Worm (Caenorhabditis elegans): ENCODE measurements around the gene lgc-18.

The lgc-18 gene

ce11 chrX:12125308-12125707 is at the start of gene lgc-18:
lgc-18 (plus strand) TSS chrX:12125608.
- TF ChIP-seq ama-1 (optimal IDR thresholded peaks at IDR 0.05) (no peak), ama-1 (GFP tag; optimal IDR thresholded peaks at IDR 0.05) (no peak), snpc-4 (GFP tag; optimal IDR thresholded peaks at IDR 0.05) (no peak), snpc-4 (tag; optimal IDR thresholded peaks at IDR 0.05) (no peak), dox-1 (GFP tag; IDR thresholded peaks at IDR 0.05) (no peak), rcor-1 (GFP tag; IDR thresholded peaks at IDR 0.05) (no peak), dpl-1 (GFP tag; optimal IDR thresholded peaks at IDR 0.05) (no peak), K11D2.4 (GFP tag; IDR thresholded peaks at IDR 0.05) (no peak)

ce11 chrX:12080581-12081162 is 44.7 kb upstream of the lgc-18 start:
- no peak for TF ChIP-seq snpc-3.4 (tag; optimal IDR thresholded peaks at IDR 0.05)

- no peak for TF ChIP-seq snpc-3.4 (tag; optimal IDR thresholded peaks at IDR 0.05)
- no peak for TF ChIP-seq ceh-79 (tag; optimal IDR thresholded peaks at IDR 0.05)
- TF ChIP-seq ceh-58 (GFP tag; IDR thresholded peaks at IDR 0.05) = no peak
- no peak for TF ChIP-seq T07F8.4 (tag; optimal IDR thresholded peaks at IDR 0.05)
- no peak for TF ChIP-seq egrh-3 (GFP tag; IDR thresholded peaks at IDR 0.05)
- TF ChIP-seq lsl-1 (GFP tag; optimal IDR thresholded peaks at IDR 0.05) = no peak
- TF ChIP-seq B0019.2 (GFP tag; conservative IDR thresholded peaks at IDR 0.05) = no peak
- TF ChIP-seq ztf-26 (tag; optimal IDR thresholded peaks at IDR 0.05) = no peak
- TF ChIP-seq let-526 (GFP tag; IDR thresholded peaks at IDR 0.05) = no peak
Measured at ce11 chrX:12081250-12081649, 44.2 kb upstream of the lgc-18 start.

ce11 chrX:12082813-12083212 is 42.6 kb upstream of the lgc-18 start:
- TF ChIP-seq F57A8.1 (GFP tag; optimal IDR thresholded peaks at IDR 0.05) (no peak), zfh-2 (GFP tag; conservative IDR thresholded peaks at IDR 0.05) (peak; percentile 61)

- TF ChIP-seq dox-1 (GFP tag; IDR thresholded peaks at IDR 0.05) (0 out of 2 replicates have a peak, but pooled peaks have one; percentile 8), ekl-4 (GFP tag; IDR thresholded peaks at IDR 0.05) (no peak), tbx-9 (tag; optimal IDR thresholded peaks at IDR 0.05; ENCODE audit: borderline replicate concordance) (no peak), Y95B8A.8 (GFP tag; IDR thresholded peaks at IDR 0.05) (no peak), zfh-2 (GFP tag; conservative IDR thresholded peaks at IDR 0.05) (peak; percentile 69)
Measured at ce11 chrX:12086297-12086696, 39.1 kb upstream of the lgc-18 start.

- 0 out of 2 replicates have a peak, but pooled peaks have one; percentile 30 for TF ChIP-seq K11D2.4 (GFP tag; IDR thresholded peaks at IDR 0.05)
- TF ChIP-seq F23B12.7 (tag; optimal IDR thresholded peaks at IDR 0.05; ENCODE audit: insufficient read depth) = no peak
- no peak for TF ChIP-seq ztf-3 (GFP tag; optimal IDR thresholded peaks at IDR 0.05)
Measured at ce11 chrX:12092621-12093020, 32.8 kb upstream of the lgc-18 start.

- TF ChIP-seq F10E7.11 (tag; optimal IDR thresholded peaks at IDR 0.05) = no peak
- no peak for TF ChIP-seq unc-62 (GFP tag; optimal IDR thresholded peaks at IDR 0.05)
- TF ChIP-seq zim-3 (tag; optimal IDR thresholded peaks at IDR 0.05) = no peak
- no peak for TF ChIP-seq rec-8 (tag; optimal IDR thresholded peaks at IDR 0.05)
- TF ChIP-seq xnd-1 (tag; optimal IDR thresholded peaks at IDR 0.05) = no peak
- no peak for TF ChIP-seq ekl-4 (GFP tag; IDR thresholded peaks at IDR 0.05)
Measured at ce11 chrX:12093043-12093442, 32.4 kb upstream of the lgc-18 start, which contains the start of gene W03G11.4. W03G11.4 (minus strand) TSS chrX:12093143.
